Worm (Caenorhabditis elegans) whole organism, late embryonic: ENCODE results near the gene R10E4.3.

Experiments
- C08G9.2 ChIP-seq: sonication (generic microtip); optimal IDR thresholded peaks from 2 replicates; lab custom pipeline; 2016; ENCODE audit warnings: mild to moderate bottlenecking, missing genetic modification characterization, moderate library complexity, missing compliant biosample characterization
- C38D4.7 ChIP-seq: fragments of 200-800 bp; sonication (Bioruptor generic); optimal IDR thresholded peaks from 2 replicates; lab custom pipeline; 2018; ENCODE audit warnings: mild to moderate bottlenecking, missing genetic modification characterization, moderate library complexity, missing compliant biosample characterization
- F13H6.1 ChIP-seq: sonication (generic microtip); optimal IDR thresholded peaks from 2 replicates; lab custom pipeline; 2016; ENCODE audit warnings: missing genetic modification characterization, missing compliant biosample characterization
- K02D7.2 ChIP-seq: sonication (generic microtip); optimal IDR thresholded peaks from 2 replicates; lab custom pipeline; 2017; ENCODE audit warnings: mild to moderate bottlenecking, missing genetic modification characterization, missing compliant biosample characterization
- ahr-1 ChIP-seq: sonication (generic microtip); optimal IDR thresholded peaks from 2 replicates; lab custom pipeline; 2016; ENCODE audit warnings: missing genetic modification characterization, missing compliant biosample characterization
- ceh-18 ChIP-seq: sonication (generic microtip); optimal IDR thresholded peaks from 2 replicates; lab custom pipeline; 2016; ENCODE audit warnings: missing genetic modification characterization, missing compliant biosample characterization
- ceh-19 ChIP-seq: fragments of 200-800 bp; sonication (Bioruptor generic); optimal IDR thresholded peaks from 2 replicates; lab custom pipeline; 2018; ENCODE audit warnings: mild to moderate bottlenecking, missing genetic modification characterization, missing compliant biosample characterization
- ceh-24 ChIP-seq: sonication (generic microtip); optimal IDR thresholded peaks from 2 replicates; lab custom pipeline; 2016; ENCODE audit warnings: mild to moderate bottlenecking, missing genetic modification characterization, missing compliant biosample characterization
- ceh-45 ChIP-seq: fragments of 200-800 bp; sonication (Bioruptor generic); IDR thresholded peaks from 2 replicates; pipeline ENCODE4 v1.3.6; 2022; ENCODE audit warnings: missing genetic modification reagents, missing genetic modification characterization, missing compliant biosample characterization
- ceh-9 ChIP-seq: sonication (generic microtip); optimal IDR thresholded peaks from 2 replicates; lab custom pipeline; 2016; ENCODE audit warnings: mild to moderate bottlenecking, missing genetic modification characterization, inconsistent platforms, missing compliant biosample characterization
- dmd-4 ChIP-seq: sonication (generic microtip); optimal IDR thresholded peaks from 2 replicates; lab custom pipeline; 2016; ENCODE audit warnings: borderline replicate concordance, missing genetic modification characterization, missing compliant biosample characterization
- dve-1 ChIP-seq: sonication (generic microtip); optimal IDR thresholded peaks from 2 replicates; lab custom pipeline; 2017; ENCODE audit warnings: antibody characterized with exemption, mild to moderate bottlenecking, missing genetic modification characterization, missing compliant biosample characterization
- elt-2 ChIP-seq: sonication (generic microtip); optimal IDR thresholded peaks from 2 replicates; lab custom pipeline; 2016; ENCODE audit warnings: missing genetic modification reagents, missing genetic modification characterization, missing compliant biosample characterization
- elt-4 ChIP-seq: sonication (generic microtip); optimal IDR thresholded peaks from 2 replicates; lab custom pipeline; 2016; ENCODE audit warnings: missing genetic modification characterization, missing compliant biosample characterization
- eyg-1 ChIP-seq: sonication (generic microtip); optimal IDR thresholded peaks from 2 replicates; lab custom pipeline; 2016; ENCODE audit warnings: missing genotype, missing genetic modification characterization, missing compliant biosample characterization
- fkh-10 ChIP-seq: fragments of 150-350 bp; optimal IDR thresholded peaks from 2 replicates; lab custom pipeline; 2014; ENCODE audit warnings: missing biosample characterization, missing genetic modification reagents, missing genetic modification characterization
- fkh-6 ChIP-seq: sonication (generic microtip); optimal IDR thresholded peaks from 2 replicates; lab custom pipeline; 2016; ENCODE audit warnings: missing genetic modification characterization, missing compliant biosample characterization
- gmeb-2 ChIP-seq: sonication (generic microtip); optimal IDR thresholded peaks from 2 replicates; lab custom pipeline; 2016; ENCODE audit warnings: missing genetic modification characterization, inconsistent platforms, missing compliant biosample characterization
- hlh-13 ChIP-seq: fragments of 200-800 bp; sonication (Bioruptor generic); optimal IDR thresholded peaks from 2 replicates; lab custom pipeline; 2018; ENCODE audit warnings: mild to moderate bottlenecking, missing genetic modification characterization, missing compliant biosample characterization
- hlh-30 ChIP-seq: sonication (generic microtip); optimal IDR thresholded peaks from 2 replicates; lab custom pipeline; 2017; ENCODE audit warnings: antibody characterized with exemption, missing genetic modification characterization, missing compliant biosample characterization; ENCODE audit not compliant: insufficient read depth
- hlh-8 ChIP-seq: sonication (generic microtip); optimal IDR thresholded peaks from 2 replicates; lab custom pipeline; 2016; ENCODE audit warnings: missing genotype, missing genetic modification characterization, missing compliant biosample characterization
- lin-11 ChIP-seq: fragments of 200-800 bp; sonication (Bioruptor generic); optimal IDR thresholded peaks from 2 replicates; lab custom pipeline; 2018; ENCODE audit warnings: mild to moderate bottlenecking, missing genetic modification characterization, missing compliant biosample characterization
- mec-3 ChIP-seq: sonication (generic microtip); optimal IDR thresholded peaks from 2 replicates; lab custom pipeline; 2016; ENCODE audit warnings: borderline replicate concordance, missing genetic modification characterization, missing compliant biosample characterization
- nfya-1 ChIP-seq: sonication (generic microtip); optimal IDR thresholded peaks from 2 replicates; lab custom pipeline; 2017; ENCODE audit warnings: missing genetic modification characterization, mild to moderate bottlenecking, missing compliant biosample characterization, antibody characterized with exemption, moderate library complexity
- nhr-11 ChIP-seq: fragments of 150-350 bp; optimal IDR thresholded peaks from 2 replicates; lab custom pipeline; 2014; ENCODE audit warnings: missing biosample characterization, missing genetic modification characterization
- nhr-232 ChIP-seq: sonication (generic microtip); optimal IDR thresholded peaks from 2 replicates; lab custom pipeline; 2016; ENCODE audit warnings: missing genetic modification characterization, missing compliant biosample characterization
- npax-4 ChIP-seq: sonication (generic microtip); optimal IDR thresholded peaks from 2 replicates; lab custom pipeline; 2016; ENCODE audit warnings: missing genetic modification characterization, missing compliant biosample characterization
- odd-2 ChIP-seq: sonication (generic microtip); optimal IDR thresholded peaks from 2 replicates; lab custom pipeline; 2017; ENCODE audit warnings: antibody characterized with exemption, mild to moderate bottlenecking, missing genetic modification characterization, missing compliant biosample characterization
- pat-9 ChIP-seq: fragments of 200-800 bp; sonication (Bioruptor generic); optimal IDR thresholded peaks from 2 replicates; lab custom pipeline; 2018; ENCODE audit warnings: mild to moderate bottlenecking, missing genetic modification characterization, moderate library complexity, missing compliant biosample characterization
- pax-1 ChIP-seq: fragments of 150-350 bp; optimal IDR thresholded peaks from 2 replicates; lab custom pipeline; 2014; ENCODE audit warnings: missing biosample characterization, missing genetic modification characterization
- pha-4 ChIP-seq: fragments of 150-350 bp; optimal IDR thresholded peaks from 2 replicates; lab custom pipeline; 2018; ENCODE audit warnings: missing biosample characterization, missing genetic modification reagents, missing genetic modification characterization
- pqm-1 ChIP-seq: sonication (generic microtip); optimal IDR thresholded peaks from 2 replicates; lab custom pipeline; 2016; ENCODE audit warnings: missing genetic modification characterization, missing compliant biosample characterization
- pros-1 ChIP-seq: fragments of 150-350 bp; optimal IDR thresholded peaks from 2 replicates; lab custom pipeline; 2014; ENCODE audit warnings: missing biosample characterization, missing genetic modification reagents, missing genetic modification characterization
- sox-2 ChIP-seq: fragments of 200-800 bp; sonication (Bioruptor generic); IDR thresholded peaks from 2 replicates; pipeline ENCODE4 v1.3.6; 2022; ENCODE audit warnings: missing genetic modification reagents, missing genetic modification characterization, missing compliant biosample characterization
- sox-4 ChIP-seq: sonication (generic microtip); optimal IDR thresholded peaks from 2 replicates; lab custom pipeline; 2017; ENCODE audit warnings: mild to moderate bottlenecking, missing genetic modification characterization, inconsistent platforms, missing compliant biosample characterization
- tbx-2 ChIP-seq: sonication (generic microtip); optimal IDR thresholded peaks from 2 replicates; lab custom pipeline; 2016; ENCODE audit warnings: missing genetic modification characterization, missing compliant biosample characterization
- tbx-7 ChIP-seq: sonication (generic microtip); optimal IDR thresholded peaks from 2 replicates; lab custom pipeline; 2016; ENCODE audit warnings: missing genotype, missing genetic modification characterization, missing compliant biosample characterization
- unc-55 ChIP-seq: sonication (generic microtip); optimal IDR thresholded peaks from 2 replicates; lab custom pipeline; 2017; ENCODE audit warnings: missing biosample characterization, missing genetic modification reagents, missing genetic modification characterization

R10E4.3 gene

DNA sequence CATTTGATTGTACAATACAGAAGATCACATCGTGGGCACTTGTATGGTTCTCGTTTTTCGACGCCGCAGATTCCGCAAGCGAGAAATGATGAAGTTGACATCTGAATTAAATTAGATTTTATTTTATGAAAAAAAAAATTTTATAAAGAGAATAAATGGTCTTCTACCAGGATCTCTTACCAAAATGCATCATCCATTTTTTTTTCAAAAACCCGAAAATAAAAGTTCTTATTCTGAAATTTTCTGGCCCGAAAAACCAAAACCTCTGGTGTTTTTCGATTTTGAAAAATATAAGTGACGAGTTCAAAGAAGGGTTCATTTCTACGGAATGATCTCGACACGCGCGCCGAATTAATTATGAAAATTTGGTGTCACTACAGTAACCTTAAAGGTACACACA lies 43.0 kb downstream of the R10E4.3 start, which contains the start of gene zhit-2:
Gene zhit-2 (minus strand): TSS at position 101 of the 400 bp plus-strand sequence.
- no peak for TF ChIP-seq ahr-1 (tag; lab: Kevin White, UChicago)
- no peak for TF ChIP-seq hlh-30 (tag; lab: Kevin White, UChicago)
- no peak for TF ChIP-seq nhr-232 (tag; lab: Kevin White, UChicago)
- no peak for TF ChIP-seq sox-4 (tag; lab: Kevin White, UChicago)
- no peak for TF ChIP-seq hlh-8
- TF ChIP-seq ceh-45 = no peak
- TF ChIP-seq eyg-1 (tag; lab: Kevin White, UChicago) = no peak
- TF ChIP-seq tbx-2 (tag; lab: Kevin White, UChicago) = no peak
- TF ChIP-seq pqm-1 (tag; lab: Kevin White, UChicago) = no peak
- no peak for TF ChIP-seq ceh-24 (tag; lab: Kevin White, UChicago)
- no peak for TF ChIP-seq K02D7.2 (tag; lab: Kevin White, UChicago)
- no peak for TF ChIP-seq nhr-11 (tag; lab: Kevin White, UChicago)
- TF ChIP-seq pros-1 (tag; lab: Kevin White, UChicago) = no peak
- TF ChIP-seq C08G9.2 = no peak
- TF ChIP-seq nfya-1 = no peak
- TF ChIP-seq F13H6.1 (tag; lab: Kevin White, UChicago) = no peak
- TF ChIP-seq odd-2 (tag; lab: Kevin White, UChicago) = no peak
- TF ChIP-seq dve-1 = no peak
- TF ChIP-seq, all 69 proteins: peak for 0

DNA sequence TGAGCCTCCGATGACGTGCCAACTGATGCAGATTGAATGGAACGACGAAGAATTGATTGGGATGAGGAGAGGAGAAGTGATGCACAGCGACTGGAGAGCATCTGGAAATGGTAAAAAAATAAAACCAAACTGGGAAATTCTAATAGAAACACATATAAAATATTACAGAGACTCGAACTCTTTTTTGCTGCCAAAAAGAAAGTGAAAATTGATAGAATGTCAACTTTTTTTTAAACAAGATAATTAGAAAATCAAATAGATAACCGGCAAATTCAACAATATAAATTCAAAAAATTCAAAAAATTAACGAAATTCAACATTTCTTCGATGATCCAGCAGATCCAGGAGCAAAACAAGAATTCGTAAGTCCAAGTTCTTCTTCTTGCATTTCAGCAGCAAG lies 43.8 kb downstream of the R10E4.3 start, which contains the start of gene mrpl-21:
Gene mrpl-21 (minus strand): TSS at position 101 of the 400 bp plus-strand sequence.
- no peak for TF ChIP-seq pat-9 (tag; lab: Kevin White, UChicago)
- TF ChIP-seq sox-4 (tag; lab: Kevin White, UChicago) = no peak
- no peak for TF ChIP-seq ceh-24 (tag; lab: Kevin White, UChicago)
- TF ChIP-seq hlh-13 (GFP tag; lab: Kevin White, UChicago) = no peak
- no peak for TF ChIP-seq elt-4
- TF ChIP-seq nfya-1 = no peak
- no peak for TF ChIP-seq ceh-18 (tag; lab: Kevin White, UChicago)
- TF ChIP-seq npax-4 (tag; lab: Kevin White, UChicago) = no peak
- TF ChIP-seq elt-2 (tag; lab: Kevin White, UChicago) = no peak
- no peak for TF ChIP-seq C38D4.7 (GFP tag; lab: Kevin White, UChicago)

DNA sequence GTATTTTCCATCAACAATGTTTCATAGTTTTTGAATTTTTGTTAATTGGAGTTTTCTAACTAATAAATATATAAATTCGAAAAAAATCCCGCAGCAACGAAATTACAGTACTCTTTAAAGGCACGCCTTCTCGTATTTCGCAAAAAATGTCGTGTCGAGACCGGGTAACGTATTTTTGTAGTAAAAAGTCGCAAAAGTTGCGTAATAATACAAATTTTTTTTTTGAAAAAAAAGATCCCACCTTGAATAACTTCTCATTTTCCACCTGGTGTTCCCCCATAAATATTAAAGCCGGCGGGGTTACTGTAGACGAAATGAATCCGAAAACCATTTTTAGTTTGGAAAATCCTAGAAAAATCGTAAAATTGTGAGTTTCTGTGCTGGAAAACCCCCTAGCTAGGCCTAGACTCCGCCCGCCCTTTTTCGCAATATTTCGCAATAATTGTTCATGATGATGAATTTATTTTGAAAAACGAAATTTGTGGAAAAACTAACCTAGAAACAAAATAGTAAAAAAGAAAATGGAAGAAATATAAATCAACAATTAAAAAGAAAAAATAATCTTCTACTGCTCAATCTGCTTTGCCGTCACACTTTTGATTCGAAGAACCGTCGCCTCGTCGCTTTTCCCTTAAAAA lies 44.9 kb downstream of the R10E4.3 start, which contains the start of gene F43C1.7:
Gene F43C1.7 (minus strand): TSS at position 351 of the 638 bp plus-strand sequence.
- no peak for TF ChIP-seq ceh-19 (GFP tag; lab: Kevin White, UChicago)
- TF ChIP-seq sox-2 (GFP tag; lab: Robert Waterston, UW) = no peak
- TF ChIP-seq nfya-1 = no peak
- TF ChIP-seq mec-3 (tag; lab: Kevin White, UChicago) = no peak
- TF ChIP-seq dve-1 = no peak
- no peak for TF ChIP-seq unc-55 (GFP tag; lab: Kevin White, UChicago)
- no peak for TF ChIP-seq tbx-7 (tag; lab: Kevin White, UChicago)
- no peak for TF ChIP-seq fkh-10
- no peak for TF ChIP-seq ceh-9 (tag; lab: Kevin White, UChicago)
- no peak for TF ChIP-seq pha-4 (tag; lab: Kevin White, UChicago)
- no peak for TF ChIP-seq gmeb-2 (tag; lab: Kevin White, UChicago)
- TF ChIP-seq dmd-4 (tag; lab: Kevin White, UChicago) = no peak
- no peak for TF ChIP-seq pat-9 (tag; lab: Kevin White, UChicago)
- TF ChIP-seq lin-11 = no peak
- no peak for TF ChIP-seq C38D4.7 (GFP tag; lab: Kevin White, UChicago)
- TF ChIP-seq elt-4 = no peak
- no peak for TF ChIP-seq pax-1 (tag; lab: Kevin White, UChicago)
- no peak for TF ChIP-seq fkh-6 (tag; lab: Kevin White, UChicago)
